Fruit fly (Drosophila melanogaster) whole organism, embryonic: ENCODE data around the gene CG10793.

ENCODE experiments used
- Antp ChIP-seq: fragments of 200-800 bp; sonication (Bioruptor generic); optimal IDR thresholded peaks from 3 replicates; lab custom pipeline; 2016; ENCODE audit warnings: missing biosample characterization, missing genetic modification characterization
- CG1024 ChIP-seq: fragments of 200-800 bp; sonication (Bioruptor generic); IDR thresholded peaks from 2 replicates; pipeline ENCODE4 v1.3.6; 2022; ENCODE audit warnings: missing biosample characterization, missing genetic modification characterization
- CG10565 ChIP-seq: fragments of 200-800 bp; sonication (Bioruptor generic); optimal IDR thresholded peaks from 3 replicates; lab custom pipeline; 2016; ENCODE audit warnings: missing biosample characterization, mild to moderate bottlenecking, missing genetic modification characterization
- CG11456 ChIP-seq: fragments of 200-800 bp; sonication (Bioruptor generic); IDR thresholded peaks from 3 replicates; pipeline ENCODE4 v1.3.6; 2022; ENCODE audit warnings: missing biosample characterization, missing genetic modification characterization
- CG11560 ChIP-seq: fragments of 200-800 bp; sonication (Bioruptor generic); IDR thresholded peaks from 3 replicates; pipeline ENCODE4 v1.3.6; 2022; ENCODE audit warnings: missing biosample characterization, missing genetic modification characterization
- CG13894 ChIP-seq: fragments of 200-800 bp; sonication (Bioruptor generic); optimal IDR thresholded peaks from 3 replicates; lab custom pipeline; 2018; ENCODE audit warnings: missing biosample characterization, mild to moderate bottlenecking, missing genetic modification characterization, moderate library complexity
- CG1602 ChIP-seq: fragments of 200-800 bp; sonication (Bioruptor generic); optimal IDR thresholded peaks from 3 replicates; lab custom pipeline; 2016; ENCODE audit warnings: missing biosample characterization, missing genetic modification characterization
- CG1603 ChIP-seq: fragments of 200-800 bp; sonication (Bioruptor generic); optimal IDR thresholded peaks from 2 replicates; lab custom pipeline; 2019; ENCODE audit warnings: missing biosample characterization, mild to moderate bottlenecking, missing genetic modification characterization, moderate library complexity
- CG16863 ChIP-seq: fragments of 200-800 bp; sonication (Bioruptor generic); optimal IDR thresholded peaks from 3 replicates; lab custom pipeline; 2016; ENCODE audit warnings: missing biosample characterization, missing genetic modification characterization
- CG17802 ChIP-seq: fragments of 200-800 bp; sonication (Bioruptor generic); optimal IDR thresholded peaks from 2 replicates; lab custom pipeline; 2018; ENCODE audit warnings: missing biosample characterization, mild to moderate bottlenecking, missing genetic modification characterization, moderate library complexity
- CG18011 ChIP-seq: fragments of 200-800 bp; sonication (Bioruptor generic); optimal IDR thresholded peaks from 2 replicates; lab custom pipeline; 2017; ENCODE audit warnings: missing biosample characterization, missing genetic modification characterization, mild to moderate bottlenecking, moderate library complexity, missing genotype
- CG30403 ChIP-seq: fragments of 200-800 bp; sonication (Bioruptor generic); optimal IDR thresholded peaks from 3 replicates; lab custom pipeline; 2016; ENCODE audit warnings: missing biosample characterization, missing genetic modification characterization
- CG32767 ChIP-seq: fragments of 200-800 bp; sonication (Bioruptor generic); IDR thresholded peaks from 2 replicates; pipeline ENCODE4 v1.3.6; 2022; ENCODE audit warnings: missing biosample characterization, missing genetic modification characterization
- CG3726 ChIP-seq: fragments of 200-800 bp; sonication (Bioruptor generic); IDR thresholded peaks from 3 replicates; pipeline ENCODE4, ENCODE4 v1.3.6; 2022; ENCODE audit warnings: missing biosample characterization, missing genetic modification characterization
- CG4404 ChIP-seq: fragments of 200-800 bp; sonication (Bioruptor generic); IDR thresholded peaks from 2 replicates; pipeline ENCODE4 v1.3.6; 2022; ENCODE audit warnings: missing biosample characterization, missing genetic modification characterization
- CG6254 ChIP-seq: fragments of 200-800 bp; sonication (Bioruptor generic); optimal IDR thresholded peaks from 3 replicates; lab custom pipeline; 2017; ENCODE audit warnings: mild to moderate bottlenecking, missing biosample characterization, missing genetic modification reagents, missing genetic modification characterization
- CG6689 ChIP-seq: fragments of 200-800 bp; sonication (Bioruptor generic); IDR thresholded peaks from 2 replicates; pipeline ENCODE4 v1.3.6; 2022; ENCODE audit warnings: missing biosample characterization, missing genetic modification characterization
- CG6765 ChIP-seq: fragments of 200-800 bp; sonication (Bioruptor generic); optimal IDR thresholded peaks from 3 replicates; lab custom pipeline; 2017; ENCODE audit warnings: missing biosample characterization, mild to moderate bottlenecking, missing genetic modification characterization
- CG7357 ChIP-seq: fragments of 200-800 bp; sonication (Bioruptor generic); IDR thresholded peaks from 3 replicates; pipeline ENCODE4 v1.3.6; 2022; ENCODE audit warnings: missing biosample characterization, missing genetic modification characterization
- CG7928 ChIP-seq: fragments of 200-800 bp; sonication (Bioruptor generic); optimal IDR thresholded peaks from 2 replicates; lab custom pipeline; 2017; ENCODE audit warnings: missing biosample characterization, mild to moderate bottlenecking, missing genetic modification characterization
- CG8924 ChIP-seq: fragments of 200-800 bp; optimal IDR thresholded peaks from 3 replicates; lab custom pipeline; 2019; ENCODE audit warnings: missing biosample characterization, mild to moderate bottlenecking, missing genetic modification characterization, moderate library complexity
- CG9876 ChIP-seq: fragments of 200-800 bp; sonication (Bioruptor generic); optimal IDR thresholded peaks from 2 replicates; lab custom pipeline; 2016; ENCODE audit warnings: missing biosample characterization, missing genetic modification characterization
- Dad ChIP-seq: fragments of 200-800 bp; sonication (Bioruptor generic); optimal IDR thresholded peaks from 3 replicates; lab custom pipeline; 2016; ENCODE audit warnings: missing biosample characterization, missing genetic modification characterization
- Dip3 ChIP-seq: fragments of 200-800 bp; sonication (Bioruptor generic); optimal IDR thresholded peaks from 3 replicates; lab custom pipeline; 2016; ENCODE audit warnings: missing biosample characterization, missing genetic modification characterization
- Gug ChIP-seq: fragments of 200-800 bp; sonication (Bioruptor generic); IDR thresholded peaks from 4 replicates; pipeline ENCODE4 v1.3.6; 2022; ENCODE audit warnings: missing biosample characterization, missing genetic modification characterization
- Hr3 ChIP-seq: fragments of 200-800 bp; sonication (Bioruptor generic); optimal IDR thresholded peaks from 3 replicates; lab custom pipeline; 2016; ENCODE audit warnings: missing biosample characterization, missing genetic modification characterization
- Hsf ChIP-seq: fragments of 200-800 bp; sonication (Bioruptor generic); optimal IDR thresholded peaks from 3 replicates; lab custom pipeline; 2016; ENCODE audit warnings: missing biosample characterization, missing genetic modification characterization
- NC2β ChIP-seq: fragments of 200-800 bp; sonication (Bioruptor generic); optimal IDR thresholded peaks from 2 replicates; lab custom pipeline; 2016; ENCODE audit warnings: missing biosample characterization, missing genetic modification characterization
- NFAT ChIP-seq: fragments of 200-800 bp; sonication (Bioruptor generic); IDR thresholded peaks from 2 replicates; pipeline ENCODE4 v1.3.6; 2022; ENCODE audit warnings: missing biosample characterization, missing genetic modification characterization
- Neu2 ChIP-seq: fragments of 200-800 bp; sonication (Bioruptor generic); optimal IDR thresholded peaks from 3 replicates; lab custom pipeline; 2016; ENCODE audit warnings: missing biosample characterization, missing genetic modification characterization, borderline replicate concordance
- Nf-YC ChIP-seq: fragments of 200-800 bp; optimal IDR thresholded peaks from 3 replicates; lab custom pipeline; 2019; ENCODE audit warnings: missing biosample characterization, mild to moderate bottlenecking, missing genetic modification characterization, moderate library complexity
- Oli ChIP-seq: fragments of 200-800 bp; sonication (Bioruptor generic); optimal IDR thresholded peaks from 2 replicates; lab custom pipeline; 2018; ENCODE audit warnings: missing biosample characterization, mild to moderate bottlenecking, missing genetic modification characterization, moderate library complexity
- Poxn ChIP-seq: fragments of 200-800 bp; sonication (Bioruptor generic); IDR thresholded peaks from 2 replicates; pipeline ENCODE4 v1.3.6; 2022; ENCODE audit warnings: missing biosample characterization, missing genetic modification characterization
- Sox102F ChIP-seq: fragments of 200-800 bp; sonication (Bioruptor generic); optimal IDR thresholded peaks from 2 replicates; lab custom pipeline; 2018; ENCODE audit warnings: missing biosample characterization, mild to moderate bottlenecking, missing genetic modification characterization, moderate library complexity
- Sry-β ChIP-seq: fragments of 200-800 bp; sonication (Bioruptor generic); optimal IDR thresholded peaks from 2 replicates; lab custom pipeline; 2018; ENCODE audit warnings: missing biosample characterization, mild to moderate bottlenecking, missing genetic modification characterization, moderate library complexity
- abd-A ChIP-seq: fragments of 200-800 bp; sonication (Bioruptor generic); optimal IDR thresholded peaks from 3 replicates; lab custom pipeline; 2019; ENCODE audit warnings: missing biosample characterization, mild to moderate bottlenecking, missing genetic modification characterization, moderate library complexity
- ash1 ChIP-seq: fragments of 200-800 bp; sonication (Bioruptor generic); optimal IDR thresholded peaks from 2 replicates; lab custom pipeline; 2018; ENCODE audit warnings: missing biosample characterization, mild to moderate bottlenecking, missing genetic modification characterization
- dan ChIP-seq: fragments of 200-800 bp; sonication (Bioruptor generic); IDR thresholded peaks from 2 replicates; pipeline ENCODE4 v1.3.6; 2022; ENCODE audit warnings: missing biosample characterization, missing genetic modification characterization
- dmrt99B ChIP-seq: fragments of 200-800 bp; sonication (Bioruptor generic); optimal IDR thresholded peaks from 2 replicates; lab custom pipeline; 2018; ENCODE audit warnings: missing biosample characterization, mild to moderate bottlenecking, missing genetic modification characterization, moderate library complexity
- eve ChIP-seq, 2 experiments: fragments of >200 bp; optimal IDR thresholded peaks; 2 replicates each; lab custom pipeline; 2017; ENCODE audit warnings: missing biosample characterization in 2 of 2, missing genetic modification characterization in 2 of 2
- fd96Cb ChIP-seq: fragments of 200-800 bp; sonication (Bioruptor generic); optimal IDR thresholded peaks from 2 replicates; lab custom pipeline; 2018; ENCODE audit warnings: missing biosample characterization, mild to moderate bottlenecking, missing genetic modification characterization, moderate library complexity
- insv ChIP-seq, 2 experiments: fragments of 200-800 bp; sonication (Bioruptor generic); optimal IDR thresholded peaks; 3 replicates each; lab custom pipeline; 2016 to 2018; ENCODE audit warnings: missing biosample characterization in 2 of 2, missing genetic modification characterization in 2 of 2
- ro ChIP-seq: fragments of 200-800 bp; sonication (Bioruptor generic); IDR thresholded peaks from 2 replicates; pipeline ENCODE4 v1.3.6; 2022; ENCODE audit warnings: missing biosample characterization, missing genetic modification characterization
- row ChIP-seq: fragments of 200-800 bp; sonication (Bioruptor generic); IDR thresholded peaks from 3 replicates; pipeline ENCODE4 v1.3.6; 2022; ENCODE audit warnings: missing biosample characterization, missing genetic modification characterization
- sens ChIP-seq: fragments of 200-800 bp; sonication (Bioruptor generic); peaks from one replicate; lab custom pipeline; 2016; ENCODE audit warnings: missing biosample characterization, missing genetic modification characterization
- slou ChIP-seq: fragments of 200-800 bp; sonication (Bioruptor generic); optimal IDR thresholded peaks from 3 replicates; lab custom pipeline; 2016; ENCODE audit warnings: missing biosample characterization, missing genetic modification characterization
- sqz ChIP-seq: fragments of 200-800 bp; sonication (Bioruptor generic); optimal IDR thresholded peaks from 3 replicates; lab custom pipeline; 2018; ENCODE audit warnings: missing biosample characterization, mild to moderate bottlenecking, missing genetic modification characterization
- tio ChIP-seq: fragments of 200-800 bp; sonication (Bioruptor generic); optimal IDR thresholded peaks from 2 replicates; lab custom pipeline; 2017; ENCODE audit warnings: missing biosample characterization, missing genetic modification characterization, inconsistent platforms
- yki ChIP-seq: fragments of >200 bp; optimal IDR thresholded peaks from 3 replicates; lab custom pipeline; 2018

CG10793 gene

DNA sequence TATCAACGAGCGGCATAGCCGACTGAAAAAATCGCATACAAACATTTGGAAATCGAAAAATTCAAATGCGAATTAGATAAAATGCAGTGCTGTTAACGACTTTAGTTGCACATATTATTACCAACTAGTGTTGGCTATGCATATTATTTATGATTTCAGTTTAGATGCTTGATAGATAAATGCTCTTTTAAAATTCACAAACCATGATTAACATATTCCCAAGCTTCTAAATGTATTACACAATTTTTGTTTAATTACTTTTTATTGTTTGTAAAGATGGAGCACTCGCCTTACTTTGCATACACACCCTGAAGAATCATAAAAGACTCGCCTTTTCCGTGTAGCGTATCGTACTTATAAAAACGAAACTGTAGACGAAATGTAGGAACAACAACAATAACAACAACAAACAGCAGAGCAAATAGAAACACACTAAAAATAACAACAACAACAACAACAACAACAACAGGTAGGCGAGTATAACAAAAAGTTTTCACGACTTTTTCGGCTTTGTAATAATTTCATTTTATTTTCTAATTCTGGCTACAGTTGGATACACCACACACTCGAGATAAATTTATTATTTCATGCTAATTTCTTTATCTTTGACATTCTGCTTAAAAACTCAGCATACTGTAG, 44.4 kb upstream of the CG10793 start (continued):
- no peak for TF ChIP-seq ash1 (GFP tag; lab: Kevin White, UChicago)
- TF ChIP-seq CG7928 (GFP tag; lab: Kevin White, UChicago) = peak; percentile 42
- peak; percentile 61 for TF ChIP-seq Antp (GFP tag; lab: Kevin White, UChicago)
- no peak for TF ChIP-seq CG6254 (GFP tag; lab: Kevin White, UChicago)
- peak; percentile 59 for TF ChIP-seq tio (GFP tag; lab: Kevin White, UChicago)
- TF ChIP-seq insv (GFP tag; optimal IDR thresholded peaks at IDR 0.05; lab: Kevin White, UChicago) = no peak
- TF ChIP-seq CG10565 (GFP tag; lab: Kevin White, UChicago) = no peak
- peak; percentile 65 for TF ChIP-seq CG1602 (GFP tag; lab: Kevin White, UChicago)
- TF ChIP-seq CG7357 = 0 out of 3 replicates have a peak, but pooled peaks have one; percentile 38
- peak; percentile 52 for TF ChIP-seq Nf-YC (tag; lab: Kevin White, UChicago)
- TF ChIP-seq fd96Cb (tag; lab: Kevin White, UChicago) = peak; percentile 65
- TF ChIP-seq Sox102F = peak; percentile 68
- TF ChIP-seq Hr3 (GFP tag; lab: Kevin White, UChicago) = peak; percentile 65
- no peak for TF ChIP-seq Sry-β (GFP tag; lab: Kevin White, UChicago)
- no peak for TF ChIP-seq Neu2 (GFP tag; lab: Kevin White, UChicago)
- peak; percentile 20 for TF ChIP-seq CG18011 (GFP tag; lab: Kevin White, UChicago)
- TF ChIP-seq yki (lab: Kevin White, UChicago) = no peak
- TF ChIP-seq Gug (GFP tag; lab: Robert Waterston, UW) = peak; percentile 60; the same call in 1 of the 4 replicates
- no peak for TF ChIP-seq Dad (GFP tag; lab: Kevin White, UChicago)
- peak; percentile 38 for TF ChIP-seq CG16863
- peak; percentile 72 for TF ChIP-seq Oli (tag; lab: Kevin White, UChicago)
- peak; percentile 89 for TF ChIP-seq sens (GFP tag; lab: Kevin White, UChicago)
- TF ChIP-seq CG8924 = peak; percentile 79
- TF ChIP-seq CG4404 (GFP tag; lab: Robert Waterston, UW) = peak; percentile 37; the same call in 1 of the 2 replicates
- TF ChIP-seq CG6689 (GFP tag; lab: Robert Waterston, UW) = peak; percentile 59
- TF ChIP-seq Hsf (GFP tag; lab: Kevin White, UChicago) = peak; percentile 63
- peak; percentile 37; the same call in 1 of the 3 replicates for TF ChIP-seq CG11560 (tag; lab: Robert Waterston, UW)
- TF ChIP-seq CG3726 (GFP tag; lab: Robert Waterston, UW) = no peak
- no peak for TF ChIP-seq CG13894
- peak; percentile 71 for TF ChIP-seq Dip3 (GFP tag; lab: Kevin White, UChicago)
- TF ChIP-seq dmrt99B (tag; lab: Kevin White, UChicago) = peak; percentile 78
- peak; percentile 77 for TF ChIP-seq CG30403 (GFP tag; lab: Kevin White, UChicago)
- TF ChIP-seq CG1024 (GFP tag; lab: Robert Waterston, UW) = no peak
- TF ChIP-seq ro (GFP tag; lab: Robert Waterston, UW) = no peak
- no peak for TF ChIP-seq Poxn (GFP tag; lab: Robert Waterston, UW)
- peak; percentile 61 for TF ChIP-seq CG6765
- TF ChIP-seq NFAT (GFP tag; lab: Robert Waterston, UW) = no peak
- TF ChIP-seq slou (GFP tag; lab: Kevin White, UChicago) = no peak
- peak; percentile 67 for TF ChIP-seq row
- no peak for TF ChIP-seq abd-A (tag; lab: Kevin White, UChicago)
- TF ChIP-seq NC2β (GFP tag; lab: Kevin White, UChicago) = peak; percentile 50
- peak in 1 of 2 experiments; percentile 50 for TF ChIP-seq eve (GFP tag; optimal IDR thresholded peaks at IDR 0.05; lab: Kevin White, UChicago)
- peak; percentile 28 for TF ChIP-seq sqz (GFP tag; lab: Kevin White, UChicago)
- TF ChIP-seq dan = no peak
- TF ChIP-seq CG17802 = no peak
- TF ChIP-seq CG9876 = no peak
- TF ChIP-seq CG32767 = no peak; the same call in 1 of the 2 replicates
- TF ChIP-seq CG1603 = peak; percentile 35
- TF ChIP-seq CG11456 (GFP tag; lab: Robert Waterston, UW) = 0 out of 3 replicates have a peak, but pooled peaks have one; percentile 10
